Fruit fly (Drosophila melanogaster): ENCODE data around the gene CG43844.

DNA sequence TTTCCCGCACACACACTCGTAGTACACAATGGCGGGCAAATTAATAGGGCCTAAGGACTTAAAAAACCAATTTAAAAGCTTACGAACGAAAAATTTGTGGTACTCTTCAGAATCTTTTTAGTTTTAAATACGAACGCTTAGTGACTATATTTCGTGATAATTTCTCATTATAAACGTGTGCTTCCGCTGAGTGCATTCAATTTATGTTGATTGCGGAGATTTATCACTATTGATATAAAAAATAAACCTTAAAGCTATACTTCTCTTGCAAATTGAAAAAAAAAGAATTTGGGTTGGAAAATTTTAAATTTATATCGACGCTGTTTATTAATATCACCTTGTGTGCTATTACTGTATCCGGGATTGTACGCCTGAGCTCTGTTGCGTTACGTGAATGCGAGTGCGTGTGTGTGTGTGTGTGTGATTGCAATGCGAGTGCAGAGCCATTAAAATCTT is 40.3 kb upstream of the CG43844 start:
- TF ChIP-seq CG12769 (tag; optimal IDR thresholded peaks at IDR 0.05): no peak
- peak; percentile 60 for TF ChIP-seq CG5180 (GFP tag; optimal IDR thresholded peaks at IDR 0.05)
- peak; percentile 60 to 68 for TF ChIP-seq chif (GFP tag; optimal IDR thresholded peaks at IDR 0.05)
- peak; percentile 62 for TF ChIP-seq sisA (GFP tag; IDR thresholded peaks at IDR 0.05)
- TF ChIP-seq NC2α (GFP tag; optimal IDR thresholded peaks at IDR 0.05): peak; percentile 7
- TF ChIP-seq Ets97D (GFP tag; optimal IDR thresholded peaks at IDR 0.05): peak; percentile 37
- TF ChIP-seq Ets65A (GFP tag): peak; percentile 92
- TF ChIP-seq Lhr (GFP tag; optimal IDR thresholded peaks at IDR 0.05): peak; percentile 35
- TF ChIP-seq inv (GFP tag; IDR thresholded peaks at IDR 0.05; ENCODE audit: partially characterized antibody): no peak

All from whole organism, embryonic.